Fruit fly (Drosophila melanogaster) whole organism, embryonic: ENCODE measurements around the gene dysc.

ENCODE experiments used
- CG17361 ChIP-seq: fragments of 200-800 bp; sonication (Bioruptor generic); IDR thresholded peaks from 3 replicates; pipeline ENCODE4 v1.3.6; 2022; ENCODE audit warnings: missing biosample characterization, missing genetic modification characterization
- CG17912 ChIP-seq: fragments of 200-800 bp; sonication (Bioruptor generic); optimal IDR thresholded peaks from 2 replicates; lab custom pipeline; 2018; ENCODE audit warnings: missing biosample characterization, mild to moderate bottlenecking, missing genetic modification characterization
- CG18599 ChIP-seq: fragments of 200-800 bp; sonication (Bioruptor generic); optimal IDR thresholded peaks from 3 replicates; lab custom pipeline; 2017; ENCODE audit warnings: missing biosample characterization, missing genetic modification characterization, mild to moderate bottlenecking, moderate library complexity, missing genetic modification reagents
- CG30403 ChIP-seq: fragments of 200-800 bp; sonication (Bioruptor generic); optimal IDR thresholded peaks from 3 replicates; lab custom pipeline; 2016; ENCODE audit warnings: missing biosample characterization, missing genetic modification characterization
- ato ChIP-seq: fragments of 200-800 bp; sonication (Bioruptor generic); IDR thresholded peaks from 2 replicates; pipeline ENCODE4 v1.3.6; 2022; ENCODE audit warnings: missing biosample characterization, missing genetic modification characterization; ENCODE audit not compliant: partially characterized antibody
- crp ChIP-seq, 2 experiments: fragments of 200-800 bp; sonication (Bioruptor generic); optimal IDR thresholded peaks; 2 replicates in 1 of 2; 3 replicates in 1 of 2; lab custom pipeline; 2017; ENCODE audit warnings: missing biosample characterization in 2 of 2, missing genetic modification characterization in 2 of 2, mild to moderate bottlenecking in 1 of 2, moderate library complexity in 1 of 2
- gsb-n ChIP-seq: fragments of 200-800 bp; sonication (Bioruptor generic); optimal IDR thresholded peaks from 3 replicates; lab custom pipeline; 2018; ENCODE audit warnings: missing biosample characterization, mild to moderate bottlenecking, missing genetic modification characterization
- sd ChIP-seq: fragments of 200-800 bp; sonication (Bioruptor generic); optimal IDR thresholded peaks from 3 replicates; lab custom pipeline; 2018; ENCODE audit warnings: missing biosample characterization, mild to moderate bottlenecking, missing genetic modification characterization, moderate library complexity

DNA sequence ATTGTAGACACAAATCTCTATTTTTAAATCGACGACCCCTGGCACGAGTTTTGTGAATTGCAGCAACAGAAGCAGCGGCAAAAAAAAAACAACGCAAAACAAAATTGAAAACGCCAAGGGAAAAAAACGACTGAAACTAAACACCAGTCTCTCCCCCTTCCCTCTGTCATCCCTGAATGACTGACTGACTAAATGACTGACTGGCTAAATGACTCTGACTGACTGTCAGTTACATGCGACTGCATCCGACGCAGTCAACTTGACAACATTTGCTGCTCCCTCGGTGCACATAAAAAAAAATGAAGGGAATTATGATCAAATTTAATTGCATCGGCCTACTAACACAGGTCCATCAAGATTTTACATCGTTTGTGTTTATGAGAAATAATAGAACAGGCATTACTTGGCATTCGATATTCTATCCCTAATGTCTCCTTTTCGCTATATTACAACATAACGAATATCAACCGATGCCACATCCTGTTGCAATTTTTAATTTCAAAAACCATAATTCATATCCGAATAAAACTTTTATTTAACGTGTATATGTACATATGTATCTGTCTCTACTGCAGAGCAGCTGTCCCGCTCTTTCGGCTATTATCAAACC, 14.7 kb upstream of the dysc start:
- TF ChIP-seq gsb-n = no peak
- TF ChIP-seq CG17912 (GFP tag; lab: Kevin White, UChicago) = no peak
- no peak for TF ChIP-seq sd (tag; lab: Kevin White, UChicago)
- no peak for TF ChIP-seq CG18599 (GFP tag; lab: Kevin White, UChicago)
- peak; percentile 76 for TF ChIP-seq CG17361 (GFP tag; lab: Robert Waterston, UW)
- no peak for TF ChIP-seq crp (GFP tag; optimal IDR thresholded peaks at IDR 0.05; lab: Kevin White, UChicago)
- TF ChIP-seq ato (GFP tag; lab: Robert Waterston, UW) = no peak
- TF ChIP-seq CG30403 (GFP tag; lab: Kevin White, UChicago) = peak; percentile 51
